Fruit fly (Drosophila melanogaster) whole organism, prepupa: ENCODE results near the gene Con.

Source experiments
- CG10669 ChIP-seq: fragments of 200-800 bp; sonication (Bioruptor generic); optimal IDR thresholded peaks from 3 replicates; lab custom pipeline; 2018; ENCODE audit warnings: missing biosample characterization, mild to moderate bottlenecking, missing genetic modification characterization, moderate library complexity
- CG11294 ChIP-seq: fragments of 200-800 bp; sonication (Bioruptor generic); IDR thresholded peaks from 2 replicates; pipeline ENCODE4 v1.3.6; 2022; ENCODE audit warnings: missing biosample characterization, missing genetic modification characterization
- CG11902 ChIP-seq: fragments of 200-800 bp; sonication (Bioruptor generic); optimal IDR thresholded peaks from 3 replicates; lab custom pipeline; 2016; ENCODE audit warnings: missing biosample characterization, missing genetic modification characterization
- CG1621 ChIP-seq: fragments of 200-800 bp; sonication (Bioruptor generic); optimal IDR thresholded peaks from 3 replicates; lab custom pipeline; 2018; ENCODE audit warnings: missing biosample characterization, mild to moderate bottlenecking, missing genetic modification characterization
- CG16779 ChIP-seq: fragments of 200-800 bp; sonication (Bioruptor generic); optimal IDR thresholded peaks from 3 replicates; lab custom pipeline; 2017; ENCODE audit warnings: missing biosample characterization, mild to moderate bottlenecking, missing genetic modification characterization
- CG3032 ChIP-seq: fragments of 200-800 bp; optimal IDR thresholded peaks from 2 replicates; lab custom pipeline; 2019; ENCODE audit warnings: missing biosample characterization, mild to moderate bottlenecking, missing genetic modification characterization, moderate library complexity
- CG31627 ChIP-seq: fragments of 200-800 bp; sonication (Bioruptor generic); optimal IDR thresholded peaks from 3 replicates; lab custom pipeline; 2016; ENCODE audit warnings: missing biosample characterization, missing genetic modification characterization
- CG3919 ChIP-seq: fragments of 200-800 bp; sonication (Bioruptor generic); optimal IDR thresholded peaks from 3 replicates; lab custom pipeline; 2016; ENCODE audit warnings: missing biosample characterization, missing genetic modification characterization
- CG8319 ChIP-seq: fragments of 200-800 bp; sonication (Bioruptor generic); optimal IDR thresholded peaks from 3 replicates; lab custom pipeline; 2016; ENCODE audit warnings: missing biosample characterization, missing genetic modification characterization
- CG9139 ChIP-seq: fragments of 200-800 bp; sonication (Bioruptor generic); optimal IDR thresholded peaks from 3 replicates; lab custom pipeline; 2017; ENCODE audit warnings: missing biosample characterization, mild to moderate bottlenecking, missing genetic modification characterization
- Eip75B ChIP-seq: fragments of 200-800 bp; sonication (Bioruptor generic); optimal IDR thresholded peaks from 3 replicates; lab custom pipeline; 2016; ENCODE audit warnings: missing biosample characterization, missing genetic modification characterization
- Eip93F ChIP-seq: fragments of 200-800 bp; sonication (Bioruptor generic); optimal IDR thresholded peaks from 2 replicates; lab custom pipeline; 2016; ENCODE audit warnings: missing biosample characterization, mild to moderate bottlenecking, missing genetic modification characterization
- Gug ChIP-seq: fragments of 200-800 bp; sonication (Bioruptor generic); IDR thresholded peaks from 2 replicates; pipeline ENCODE4 v1.3.6; 2022; ENCODE audit warnings: missing biosample characterization, missing genetic modification characterization
- Hr4 ChIP-seq: fragments of 200-800 bp; sonication (Bioruptor generic); optimal IDR thresholded peaks from 3 replicates; lab custom pipeline; 2016; ENCODE audit warnings: missing biosample characterization, missing genetic modification characterization
- Lpt ChIP-seq: fragments of 200-800 bp; sonication (Bioruptor generic); optimal IDR thresholded peaks from 3 replicates; lab custom pipeline; 2016; ENCODE audit warnings: missing biosample characterization, missing genetic modification characterization
- Sox102F ChIP-seq: fragments of 200-800 bp; sonication (Bioruptor generic); optimal IDR thresholded peaks from 2 replicates; lab custom pipeline; 2016; ENCODE audit warnings: missing biosample characterization, mild to moderate bottlenecking, missing genetic modification characterization
- achi ChIP-seq: fragments of 200-800 bp; sonication (Bioruptor generic); optimal IDR thresholded peaks from 3 replicates; lab custom pipeline; 2016; ENCODE audit warnings: missing biosample characterization, missing genetic modification characterization
- acj6 ChIP-seq: fragments of 200-800 bp; sonication (Bioruptor generic); optimal IDR thresholded peaks from 3 replicates; lab custom pipeline; 2016; ENCODE audit warnings: missing biosample characterization, missing genetic modification characterization
- cyc ChIP-seq: fragments of 200-800 bp; sonication (Bioruptor generic); optimal IDR thresholded peaks from 3 replicates; lab custom pipeline; 2016; ENCODE audit warnings: missing biosample characterization, missing genetic modification characterization
- esn ChIP-seq: fragments of 200-800 bp; sonication (Bioruptor generic); optimal IDR thresholded peaks from 2 replicates; lab custom pipeline; 2016; ENCODE audit warnings: missing biosample characterization, mild to moderate bottlenecking, missing genetic modification characterization, moderate library complexity
- fkh ChIP-seq: fragments of 200-800 bp; sonication (Bioruptor generic); optimal IDR thresholded peaks from 3 replicates; lab custom pipeline; 2017; ENCODE audit warnings: missing biosample characterization, mild to moderate bottlenecking, missing genetic modification characterization, moderate library complexity
- lz ChIP-seq: fragments of 200-800 bp; sonication (Bioruptor generic); optimal IDR thresholded peaks from 3 replicates; lab custom pipeline; 2016; ENCODE audit warnings: missing biosample characterization, missing genetic modification characterization
- svp ChIP-seq: fragments of 200-800 bp; sonication (Bioruptor generic); peaks from one replicate; lab custom pipeline; 2016; ENCODE audit warnings: missing biosample characterization, missing genetic modification characterization

Con gene

dm6 chr3L:4910068-4910467 is 168.8 kb downstream of the Con start, which contains the start of gene Rh50:
Gene Rh50 (plus strand): TSS chr3L:4910368.
- TF ChIP-seq svp (GFP tag; lab: Kevin White, UChicago), result no peak
- no peak for TF ChIP-seq fkh (GFP tag; lab: Kevin White, UChicago)
- no peak for TF ChIP-seq Eip75B
- TF ChIP-seq CG11294 (GFP tag; lab: Robert Waterston, UW), result no peak
- TF ChIP-seq CG3919, result no peak
- TF ChIP-seq CG9139 (GFP tag; lab: Kevin White, UChicago), result no peak
- TF ChIP-seq CG8319 (GFP tag; lab: Kevin White, UChicago), result no peak
- TF ChIP-seq CG3032 (tag; lab: Kevin White, UChicago), result no peak
- no peak for TF ChIP-seq Lpt

DNA sequence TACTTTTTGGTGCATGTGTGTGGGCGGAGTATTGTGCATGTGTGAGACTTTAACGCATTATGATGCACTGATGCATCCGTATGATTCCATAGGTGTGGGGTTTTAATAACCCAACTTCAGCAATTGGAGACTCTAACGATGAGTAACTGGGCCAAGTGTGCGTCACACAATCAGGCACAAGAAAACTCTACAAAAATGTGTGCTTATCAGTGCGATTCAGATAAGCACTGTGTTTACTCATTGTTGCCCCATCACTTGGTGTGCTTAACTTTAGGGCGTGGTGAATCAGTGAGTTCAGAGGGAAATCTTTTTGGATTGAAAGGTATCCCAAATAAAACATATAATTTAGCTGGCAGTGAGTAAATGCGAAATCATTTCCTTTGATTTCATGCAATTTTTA is 179.7 kb downstream of the Con start:
- TF ChIP-seq Eip93F (GFP tag; lab: Kevin White, UChicago) (no peak), fkh (GFP tag; lab: Kevin White, UChicago) (peak; percentile 58)

DNA sequence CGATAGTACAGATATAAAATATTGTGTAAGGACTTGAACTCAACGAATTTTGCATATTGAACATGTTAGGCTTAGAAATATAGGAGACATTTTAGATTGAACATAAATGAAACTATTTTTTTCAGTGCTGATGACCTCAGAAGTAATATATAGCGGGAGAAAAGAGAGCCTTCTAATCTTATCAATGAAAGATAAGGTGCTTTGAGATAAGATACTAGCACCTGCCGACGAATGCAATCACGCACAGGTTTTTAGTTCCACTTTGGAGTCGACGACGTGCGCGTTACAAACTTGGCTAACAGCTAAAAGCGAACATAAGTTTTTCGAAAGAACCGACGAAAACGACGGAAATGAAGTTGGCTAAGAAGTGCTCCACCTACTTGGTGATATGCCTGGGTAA is 180.2 kb downstream of the Con start, which contains the start of gene hoka:
Gene hoka, plus strand, starts transcription at position 254 of the 400 bp plus-strand sequence.
- TF ChIP-seq acj6 (GFP tag; lab: Kevin White, UChicago), result no peak
- no peak for TF ChIP-seq achi (GFP tag; lab: Kevin White, UChicago)
- no peak for TF ChIP-seq CG11902 (GFP tag; lab: Kevin White, UChicago)
- no peak for TF ChIP-seq cyc
- no peak for TF ChIP-seq Hr4 (GFP tag; lab: Kevin White, UChicago)

- TF ChIP-seq CG10669 (GFP tag; lab: Kevin White, UChicago), result no peak
- TF ChIP-seq CG1621 (tag; lab: Kevin White, UChicago), result no peak
- TF ChIP-seq CG31627 (GFP tag; lab: Kevin White, UChicago), result no peak
- no peak for TF ChIP-seq esn
- no peak for TF ChIP-seq Sox102F
- TF ChIP-seq CG16779 (tag; lab: Kevin White, UChicago), result no peak
- TF ChIP-seq lz, result no peak
- TF ChIP-seq CG3032 (tag; lab: Kevin White, UChicago), result no peak
- no peak for TF ChIP-seq Gug (GFP tag; lab: Robert Waterston, UW)
Observed at dm6 chr3L:4896564-4896963, 182.3 kb downstream of the Con start, which contains the start of gene CG13705. Gene CG13705 (plus strand): TSS chr3L:4896864.
